Fruit fly (Drosophila melanogaster) whole organism, embryonic: ENCODE results near the gene Eip75B.
A peak's percentile ranks its signal among the peaks of the same experiment; 100 is the strongest.

Experiments used
- ATbp ChIP-seq: fragments of 200-800 bp; sonication (Bioruptor generic); optimal IDR thresholded peaks from 2 replicates; lab custom pipeline; 2017; ENCODE audit warnings: missing biosample characterization, mild to moderate bottlenecking, missing genetic modification characterization, missing genetic modification reagents
- Asciz ChIP-seq: fragments of 200-800 bp; sonication (Bioruptor generic); optimal IDR thresholded peaks from 2 replicates; lab custom pipeline; 2017; ENCODE audit warnings: missing biosample characterization, mild to moderate bottlenecking, missing genetic modification characterization, missing genetic modification reagents
- Bteb2 ChIP-seq: fragments of 200-800 bp; sonication (Bioruptor generic); optimal IDR thresholded peaks from 2 replicates; lab custom pipeline; 2016; ENCODE audit warnings: missing biosample characterization, missing genetic modification characterization
- CG10274 ChIP-seq: fragments of 200-800 bp; sonication (Bioruptor generic); optimal IDR thresholded peaks from 3 replicates; lab custom pipeline; 2017; ENCODE audit warnings: missing biosample characterization, mild to moderate bottlenecking, missing genetic modification characterization
- CG10366 ChIP-seq: fragments of 200-800 bp; sonication (Bioruptor generic); IDR thresholded peaks from 2 replicates; pipeline ENCODE4 v1.3.6; 2022; ENCODE audit warnings: missing biosample characterization, missing genetic modification characterization
- CG11456 ChIP-seq: fragments of 200-800 bp; sonication (Bioruptor generic); IDR thresholded peaks from 3 replicates; pipeline ENCODE4 v1.3.6; 2022; ENCODE audit warnings: missing biosample characterization, missing genetic modification characterization
- CG11504 ChIP-seq: fragments of 200-800 bp; sonication (Bioruptor generic); optimal IDR thresholded peaks from 3 replicates; lab custom pipeline; 2019; ENCODE audit warnings: missing biosample characterization, mild to moderate bottlenecking, missing genetic modification characterization, moderate library complexity
- CG11695 ChIP-seq: fragments of 200-800 bp; sonication (Bioruptor generic); IDR thresholded peaks from 3 replicates; pipeline ENCODE4 v1.3.6; 2022; ENCODE audit warnings: missing biosample characterization, missing genetic modification characterization
- CG13775 ChIP-seq: fragments of 200-800 bp; sonication (Bioruptor generic); optimal IDR thresholded peaks from 3 replicates; lab custom pipeline; 2017; ENCODE audit warnings: missing biosample characterization, mild to moderate bottlenecking, missing genetic modification characterization
- CG1602 ChIP-seq: fragments of 200-800 bp; sonication (Bioruptor generic); optimal IDR thresholded peaks from 3 replicates; lab custom pipeline; 2016; ENCODE audit warnings: missing biosample characterization, missing genetic modification characterization
- CG17568 ChIP-seq: fragments of 200-800 bp; sonication (Bioruptor generic); optimal IDR thresholded peaks from 2 replicates; lab custom pipeline; 2018; ENCODE audit warnings: missing biosample characterization, mild to moderate bottlenecking, missing genetic modification characterization, moderate library complexity
- CG2199 ChIP-seq: fragments of 200-800 bp; sonication (Bioruptor generic); IDR thresholded peaks from 3 replicates; pipeline ENCODE4 v1.3.6; 2022; ENCODE audit warnings: missing biosample characterization, missing genetic modification characterization
- CG32532 ChIP-seq: fragments of 200-800 bp; sonication (Bioruptor generic); IDR thresholded peaks from 2 replicates; pipeline ENCODE4 v1.3.6; 2022; ENCODE audit warnings: missing biosample characterization, missing genetic modification characterization
- CG34422 ChIP-seq: fragments of 200-800 bp; sonication (Bioruptor generic); IDR thresholded peaks from 3 replicates; pipeline ENCODE4 v1.3.6; 2022; ENCODE audit warnings: missing biosample characterization, missing genetic modification characterization
- CG42726 ChIP-seq: fragments of 200-800 bp; sonication (Bioruptor generic); IDR thresholded peaks from 2 replicates; pipeline ENCODE4 v1.3.6; 2022; ENCODE audit warnings: missing biosample characterization, missing genetic modification characterization; ENCODE audit not compliant: partially characterized antibody
- CG4328 ChIP-seq: fragments of 200-800 bp; sonication (Bioruptor generic); optimal IDR thresholded peaks from 3 replicates; lab custom pipeline; 2017; ENCODE audit warnings: missing biosample characterization, missing genetic modification reagents, missing genetic modification characterization
- CG4424 ChIP-seq: fragments of 200-800 bp; sonication (Bioruptor generic); optimal IDR thresholded peaks from 3 replicates; lab custom pipeline; 2016; ENCODE audit warnings: missing biosample characterization, missing genetic modification characterization
- CG8281 ChIP-seq: fragments of 200-800 bp; sonication (Bioruptor generic); optimal IDR thresholded peaks from 2 replicates; lab custom pipeline; 2018; ENCODE audit warnings: missing biosample characterization, mild to moderate bottlenecking, missing genetic modification characterization, moderate library complexity
- Camta ChIP-seq: fragments of 200-800 bp; sonication (Bioruptor generic); optimal IDR thresholded peaks from 2 replicates; lab custom pipeline; 2016; ENCODE audit warnings: missing biosample characterization, missing genetic modification characterization
- Chrac-16 ChIP-seq: fragments of 200-800 bp; sonication (Bioruptor generic); optimal IDR thresholded peaks from 3 replicates; lab custom pipeline; 2016; ENCODE audit warnings: missing biosample characterization, missing genetic modification characterization
- CoRest ChIP-seq: fragments of 200-800 bp; sonication (Bioruptor generic); optimal IDR thresholded peaks from 3 replicates; lab custom pipeline; 2018; ENCODE audit warnings: missing biosample characterization, mild to moderate bottlenecking, missing genetic modification characterization, moderate library complexity
- Dek ChIP-seq: fragments of 200-800 bp; sonication (Bioruptor generic); optimal IDR thresholded peaks from 3 replicates; lab custom pipeline; 2019; ENCODE audit warnings: missing biosample characterization, mild to moderate bottlenecking, missing genetic modification characterization, moderate library complexity
- Eip74EF ChIP-seq, 2 experiments: fragments of 200-800 bp in 1 of 2; fragments of >200 bp in 1 of 2; sonication (Bioruptor generic) in 1 of 2; optimal IDR thresholded peaks; 2 replicates each; lab custom pipeline; 2017 to 2019; ENCODE audit warnings: missing biosample characterization in 2 of 2, missing genetic modification characterization in 2 of 2, mild to moderate bottlenecking in 1 of 2, moderate library complexity in 1 of 2
- H2.0 ChIP-seq: fragments of 200-800 bp; sonication (Bioruptor generic); IDR thresholded peaks from 2 replicates; pipeline ENCODE4 v1.3.6; 2022; ENCODE audit warnings: missing biosample characterization, missing genetic modification characterization
- Hr78 ChIP-seq, 2 experiments: fragments of 200-800 bp in 1 of 2; fragments of >200 bp in 1 of 2; sonication (Bioruptor generic) in 1 of 2; optimal IDR thresholded peaks; 2 replicates each; lab custom pipeline; 2017 to 2019; ENCODE audit warnings: missing biosample characterization in 2 of 2, missing genetic modification characterization in 2 of 2, mild to moderate bottlenecking in 1 of 2, moderate library complexity in 1 of 2
- TFAM ChIP-seq: fragments of 200-800 bp; sonication (Bioruptor generic); optimal IDR thresholded peaks from 2 replicates; lab custom pipeline; 2017; ENCODE audit warnings: missing biosample characterization, missing genetic modification characterization, inconsistent platforms
- Trl ChIP-seq, 3 experiments: fragments of >200 bp in 2 of 3; fragments of 200-800 bp in 1 of 3; sonication (Bioruptor generic) in 1 of 3; optimal IDR thresholded peaks; 2 replicates in 1 of 3; 3 replicates in 2 of 3; lab custom pipeline; 2016 to 2017; ENCODE audit warnings: missing biosample characterization in 1 of 3, missing genetic modification characterization in 1 of 3
- ab ChIP-seq: fragments of 200-800 bp; sonication (Bioruptor generic); optimal IDR thresholded peaks from 2 replicates; lab custom pipeline; 2016; ENCODE audit warnings: missing biosample characterization, missing genetic modification characterization
- ara ChIP-seq: fragments of 200-800 bp; sonication (Bioruptor generic); IDR thresholded peaks from 2 replicates; pipeline ENCODE4 v1.3.6; 2022; ENCODE audit warnings: missing biosample characterization, missing genetic modification characterization
- az2 ChIP-seq: fragments of 200-800 bp; sonication (Bioruptor generic); optimal IDR thresholded peaks from 3 replicates; lab custom pipeline; 2016; ENCODE audit warnings: missing biosample characterization, missing genetic modification characterization
- bsh ChIP-seq, 2 experiments: fragments of 200-800 bp; sonication (Bioruptor generic); optimal IDR thresholded peaks; 2 replicates each; lab custom pipeline; 2017 to 2018; ENCODE audit warnings: mild to moderate bottlenecking in 2 of 2, missing biosample characterization in 2 of 2, missing genetic modification characterization in 2 of 2, moderate library complexity in 1 of 2
- chif ChIP-seq, 2 experiments: fragments of 200-800 bp; sonication (Bioruptor generic); optimal IDR thresholded peaks; 3 replicates each; lab custom pipeline; 2016; ENCODE audit warnings: missing biosample characterization in 2 of 2, missing genetic modification characterization in 2 of 2
- eve ChIP-seq, 2 experiments: fragments of >200 bp; optimal IDR thresholded peaks; 2 replicates each; lab custom pipeline; 2017; ENCODE audit warnings: missing biosample characterization in 2 of 2, missing genetic modification characterization in 2 of 2
- gce ChIP-seq: fragments of 200-800 bp; sonication (Bioruptor generic); IDR thresholded peaks from 3 replicates; pipeline ENCODE4 v1.3.6; 2022; ENCODE audit warnings: missing biosample characterization, missing genetic modification characterization
- gem ChIP-seq: fragments of 200-800 bp; sonication (Bioruptor generic); optimal IDR thresholded peaks from 2 replicates; lab custom pipeline; 2019; ENCODE audit warnings: missing biosample characterization, mild to moderate bottlenecking, missing genetic modification characterization, moderate library complexity
- gsb-n ChIP-seq: fragments of 200-800 bp; sonication (Bioruptor generic); optimal IDR thresholded peaks from 3 replicates; lab custom pipeline; 2018; ENCODE audit warnings: missing biosample characterization, mild to moderate bottlenecking, missing genetic modification characterization
- hth ChIP-seq: fragments of >200 bp; optimal IDR thresholded peaks from 2 replicates; lab custom pipeline; 2017; ENCODE audit warnings: inconsistent platforms
- maf-S ChIP-seq: fragments of 200-800 bp; sonication (Bioruptor generic); optimal IDR thresholded peaks from 2 replicates; lab custom pipeline; 2016; ENCODE audit warnings: missing biosample characterization, missing genetic modification characterization
- mam ChIP-seq: fragments of 200-800 bp; sonication (Bioruptor generic); optimal IDR thresholded peaks from 3 replicates; lab custom pipeline; 2016; ENCODE audit warnings: missing biosample characterization, missing genetic modification characterization
- mld ChIP-seq: fragments of 200-800 bp; sonication (Bioruptor generic); IDR thresholded peaks from 3 replicates; pipeline ENCODE4 v1.3.6; 2022; ENCODE audit warnings: missing biosample characterization, missing genetic modification characterization; ENCODE audit not compliant: partially characterized antibody
- psq ChIP-seq: fragments of 200-800 bp; sonication (Bioruptor generic); optimal IDR thresholded peaks from 2 replicates; lab custom pipeline; 2017; ENCODE audit warnings: missing biosample characterization, missing genetic modification characterization
- rib ChIP-seq: fragments of 200-800 bp; sonication (Bioruptor generic); IDR thresholded peaks from 2 replicates; pipeline ENCODE4 v1.3.6; 2022; ENCODE audit warnings: missing biosample characterization, missing genetic modification characterization
- row ChIP-seq: fragments of 200-800 bp; sonication (Bioruptor generic); IDR thresholded peaks from 3 replicates; pipeline ENCODE4 v1.3.6; 2022; ENCODE audit warnings: missing biosample characterization, missing genetic modification characterization
- sens ChIP-seq: fragments of 200-800 bp; sonication (Bioruptor generic); peaks from one replicate; lab custom pipeline; 2016; ENCODE audit warnings: missing biosample characterization, missing genetic modification characterization
- seq ChIP-seq: fragments of 200-800 bp; sonication (Bioruptor generic); IDR thresholded peaks from 2 replicates; pipeline ENCODE4 v1.3.6; 2022; ENCODE audit warnings: missing biosample characterization, missing genetic modification characterization
- sima ChIP-seq: fragments of 200-800 bp; sonication (Bioruptor generic); optimal IDR thresholded peaks from 2 replicates; lab custom pipeline; 2016; ENCODE audit warnings: missing biosample characterization, missing genetic modification characterization
- tll ChIP-seq, 2 experiments: fragments of 200-800 bp in 1 of 2; fragments of >200 bp in 1 of 2; sonication (Bioruptor generic) in 1 of 2; optimal IDR thresholded peaks; 2 replicates each; lab custom pipeline; 2017 to 2019; ENCODE audit warnings: missing biosample characterization in 2 of 2, missing genetic modification characterization in 2 of 2, mild to moderate bottlenecking in 1 of 2, moderate library complexity in 1 of 2
- tup ChIP-seq: fragments of 200-800 bp; sonication (Bioruptor generic); optimal IDR thresholded peaks from 2 replicates; lab custom pipeline; 2016; ENCODE audit warnings: missing biosample characterization, mild to moderate bottlenecking, missing genetic modification characterization, moderate library complexity
- vfl ChIP-seq: fragments of 200-800 bp; sonication (Bioruptor generic); optimal IDR thresholded peaks from 2 replicates; lab custom pipeline; 2016; ENCODE audit warnings: missing biosample characterization, missing genetic modification characterization
- zen2 ChIP-seq: fragments of 200-800 bp; sonication (Bioruptor generic); IDR thresholded peaks from 3 replicates; pipeline ENCODE4 v1.3.6; 2022; ENCODE audit warnings: missing biosample characterization, missing genetic modification characterization; ENCODE audit not compliant: partially characterized antibody

Eip75B gene

dm6 chr3L:18062959-18063510 lies 1.5 kb downstream of the Eip75B start (continued):
- TF ChIP-seq chif (GFP tag; optimal IDR thresholded peaks at IDR 0.05; lab: Kevin White, UChicago) (no peak), Dek (tag; lab: Kevin White, UChicago) (no peak), tup (no peak), zen2 (GFP tag; lab: Robert Waterston, UW) (no peak), CoRest (peak; percentile 60), Chrac-16 (GFP tag; lab: Kevin White, UChicago) (no peak), Trl (optimal IDR thresholded peaks at IDR 0.05; lab: Kevin White, UChicago) (peak; percentile 78 to 84), Trl (GFP tag; optimal IDR thresholded peaks at IDR 0.05; lab: Kevin White, UChicago) (no peak), CG1602 (no peak), Hr78 (GFP tag; optimal IDR thresholded peaks at IDR 0.05; lab: Kevin White, UChicago) (peak in 1 of 2 experiments; percentile 4), Camta (GFP tag; lab: Kevin White, UChicago) (no peak), gem (tag; lab: Kevin White, UChicago) (peak; percentile 74), ara (no peak), az2 (GFP tag; lab: Kevin White, UChicago) (peak; percentile 28), CG17568 (no peak), Asciz (GFP tag; lab: Kevin White, UChicago) (peak; percentile 0), CG11504 (tag; lab: Kevin White, UChicago) (peak; percentile 57), ATbp (GFP tag; lab: Kevin White, UChicago) (no peak), eve (GFP tag; optimal IDR thresholded peaks at IDR 0.05; lab: Kevin White, UChicago) (peak in 1 of 2 experiments; percentile 20), CG13775 (peak; percentile 21), CG42726 (GFP tag; lab: Robert Waterston, UW) (no peak), CG11695 (GFP tag; lab: Robert Waterston, UW) (peak; percentile 47; the same call in 2 of the 3 replicates), rib (GFP tag; lab: Robert Waterston, UW) (peak; percentile 65), CG8281 (tag; lab: Kevin White, UChicago) (no peak), TFAM (no peak), row (GFP tag; lab: Robert Waterston, UW) (peak; percentile 58), gsb-n (tag; lab: Kevin White, UChicago) (no peak), CG10366 (GFP tag; lab: Robert Waterston, UW) (peak; percentile 19; the same call in 1 of the 2 replicates), sima (GFP tag; lab: Kevin White, UChicago) (no peak), Bteb2 (GFP tag; lab: Kevin White, UChicago) (no peak), H2.0 (GFP tag; lab: Robert Waterston, UW) (no peak), seq (GFP tag; lab: Robert Waterston, UW) (no peak), tll (GFP tag; optimal IDR thresholded peaks at IDR 0.05; lab: Kevin White, UChicago) (no peak), vfl (GFP tag; lab: Kevin White, UChicago) (no peak), bsh (GFP tag; optimal IDR thresholded peaks at IDR 0.05; lab: Kevin White, UChicago) (peak; percentile 49 to 80), psq (peak; percentile 9), CG32532 (peak; percentile 57; the same call in 1 of the 2 replicates), maf-S (GFP tag; lab: Kevin White, UChicago) (no peak), CG2199 (GFP tag; lab: Robert Waterston, UW) (no peak), gce (GFP tag; lab: Robert Waterston, UW) (0 out of 3 replicates have a peak, but pooled peaks have one; percentile 34), hth (lab: Kevin White, UChicago) (no peak), CG4424 (GFP tag; lab: Kevin White, UChicago) (peak; percentile 1), CG4328 (GFP tag; lab: Kevin White, UChicago) (no peak), Eip74EF (GFP tag; optimal IDR thresholded peaks at IDR 0.05; lab: Kevin White, UChicago) (no peak), CG34422 (no peak), ab (GFP tag; lab: Kevin White, UChicago) (no peak), sens (GFP tag; lab: Kevin White, UChicago) (peak; percentile 65), CG10274 (no peak), mld (GFP tag; lab: Robert Waterston, UW) (no peak), CG11456 (no peak), mam (GFP tag; lab: Kevin White, UChicago) (no peak)
